Fruit fly (Drosophila melanogaster): ENCODE data around the gene CG31664.

The CG31664 gene

dm6 chr2L:1826400-1826799, at the start of gene CG31664:
Gene CG31664 (minus strand): TSS chr2L:1826500.
- TF ChIP-seq D1 (tag; optimal IDR thresholded peaks at IDR 0.05), result no peak
- TF ChIP-seq Pif1B (GFP tag; optimal IDR thresholded peaks at IDR 0.05), result no peak
- TF ChIP-seq CG14655 (GFP tag; optimal IDR thresholded peaks at IDR 0.05), result no peak
- no peak for TF ChIP-seq CG32121 (GFP tag; IDR thresholded peaks at IDR 0.05)
- no peak for TF ChIP-seq CG10348 (GFP tag; IDR thresholded peaks at IDR 0.05)
- no peak for TF ChIP-seq EcR (GFP tag; optimal IDR thresholded peaks at IDR 0.05)
- no peak for TF ChIP-seq CG8159 (tag; optimal IDR thresholded peaks at IDR 0.05)
- TF ChIP-seq CG8301 (tag; optimal IDR thresholded peaks at IDR 0.05), result no peak
- TF ChIP-seq CG12605 (GFP tag; IDR thresholded peaks at IDR 0.05), result no peak
- no peak for TF ChIP-seq Ets98B (GFP tag; IDR thresholded peaks at IDR 0.05)
- TF ChIP-seq CG15710 (tag; optimal IDR thresholded peaks at IDR 0.05), result no peak
- TF ChIP-seq CG9948 (tag; optimal IDR thresholded peaks at IDR 0.05), result no peak
- TF ChIP-seq Pif1A (GFP tag; optimal IDR thresholded peaks at IDR 0.05), result no peak
- TF ChIP-seq Snoo (tag; optimal IDR thresholded peaks at IDR 0.05), result no peak
- TF ChIP-seq CG17806 (tag; optimal IDR thresholded peaks at IDR 0.05), result no peak
- TF ChIP-seq fd96Ca (GFP tag; IDR thresholded peaks at IDR 0.05), result no peak
- TF ChIP-seq gl (tag; optimal IDR thresholded peaks at IDR 0.05), result no peak
- no peak for TF ChIP-seq rn (GFP tag; IDR thresholded peaks at IDR 0.05)

DNA sequence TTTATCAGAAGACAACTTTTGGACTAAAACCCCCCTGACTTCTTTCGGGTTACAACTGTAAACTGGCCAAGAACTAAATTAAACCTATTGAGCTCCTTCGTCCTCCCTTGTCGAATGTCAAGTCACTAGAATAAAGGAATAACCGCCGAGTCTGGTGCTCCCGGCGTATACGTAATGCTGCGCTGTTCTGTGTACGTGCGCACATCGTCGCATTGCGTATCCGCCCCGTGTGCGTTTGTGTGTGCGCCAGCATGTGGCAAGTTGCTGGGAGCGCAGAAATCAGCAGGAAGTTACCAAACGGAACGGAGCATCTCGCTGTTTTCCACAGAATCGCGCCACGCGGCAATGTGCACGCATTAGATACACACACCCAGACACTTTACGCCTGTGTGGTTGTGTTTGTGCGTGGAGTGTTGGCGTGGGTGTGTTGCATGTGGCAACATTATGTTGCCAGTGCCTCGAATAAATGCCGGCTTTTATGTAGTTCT, 47.4 kb upstream of the CG31664 start:
- TF ChIP-seq CG10348 (GFP tag; IDR thresholded peaks at IDR 0.05) (no peak), EcR (GFP tag; optimal IDR thresholded peaks at IDR 0.05) (no peak), CG9948 (tag; optimal IDR thresholded peaks at IDR 0.05) (no peak), fd96Ca (GFP tag; IDR thresholded peaks at IDR 0.05) (no peak), Pif1B (GFP tag; optimal IDR thresholded peaks at IDR 0.05) (no peak), CG14655 (GFP tag; optimal IDR thresholded peaks at IDR 0.05) (no peak)

DNA sequence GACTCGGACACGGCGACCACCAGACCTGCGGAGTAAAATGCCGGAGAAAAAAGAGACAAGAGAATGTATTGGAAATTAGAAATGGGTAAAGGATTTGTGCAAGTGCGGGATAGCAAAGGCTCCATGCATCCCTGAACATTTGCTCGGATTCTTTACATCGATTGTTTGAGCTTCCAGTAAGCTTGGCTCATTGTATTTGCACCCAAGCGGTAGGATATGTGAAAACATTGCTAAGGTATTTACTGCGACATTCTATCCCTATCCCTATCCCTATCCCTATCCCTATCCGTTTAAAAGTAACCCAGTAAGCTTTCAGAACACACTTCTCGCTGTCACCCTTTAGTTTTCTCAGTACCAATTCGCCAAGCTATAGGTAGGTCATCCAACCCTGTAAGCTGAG, 43.2 kb upstream of the CG31664 start, which contains the start of gene CG7295:
CG7295 (plus strand) TSS at position 301 of the 400 bp plus-strand sequence.
- TF ChIP-seq Snoo (tag; optimal IDR thresholded peaks at IDR 0.05) (no peak), CG8301 (tag; optimal IDR thresholded peaks at IDR 0.05) (no peak), CG13204 (GFP tag; optimal IDR thresholded peaks at IDR 0.05) (no peak), CG4496 (GFP tag; IDR thresholded peaks at IDR 0.05) (no peak), rn (GFP tag; IDR thresholded peaks at IDR 0.05) (no peak), CG32121 (GFP tag; IDR thresholded peaks at IDR 0.05) (no peak), Pif1B (GFP tag; optimal IDR thresholded peaks at IDR 0.05) (no peak), EcR (GFP tag; optimal IDR thresholded peaks at IDR 0.05) (no peak), fd96Ca (GFP tag; IDR thresholded peaks at IDR 0.05) (no peak), CG17806 (tag; optimal IDR thresholded peaks at IDR 0.05) (no peak), CG34367 (tag; optimal IDR thresholded peaks at IDR 0.05) (no peak), CG12605 (GFP tag; IDR thresholded peaks at IDR 0.05) (no peak), gl (tag; optimal IDR thresholded peaks at IDR 0.05) (no peak)

DNA sequence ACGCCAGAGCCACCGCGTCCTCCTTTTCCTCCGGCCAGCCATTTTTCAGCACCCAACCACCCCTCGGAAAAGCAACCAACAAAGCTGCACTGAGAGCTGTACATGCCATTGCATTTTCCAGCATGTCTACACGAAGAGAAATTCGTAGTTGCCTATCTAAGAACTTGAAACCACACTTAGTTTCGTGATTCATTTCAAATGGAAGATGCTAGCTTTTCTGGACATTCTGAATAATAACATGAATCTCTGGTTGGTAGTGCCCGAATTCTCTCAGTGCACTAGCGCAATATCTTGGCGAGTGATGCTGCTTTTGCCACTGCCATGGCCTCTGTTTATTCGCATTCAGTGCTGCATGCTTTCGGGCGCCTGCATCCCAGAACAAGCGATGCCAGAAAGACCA, 35.7 kb upstream of the CG31664 start:
- TF ChIP-seq Ets98B (GFP tag; IDR thresholded peaks at IDR 0.05) (no peak), CG34367 (tag; optimal IDR thresholded peaks at IDR 0.05) (peak; percentile 20), CG8159 (tag; optimal IDR thresholded peaks at IDR 0.05) (peak; percentile 36), CG8301 (tag; optimal IDR thresholded peaks at IDR 0.05) (peak; percentile 14), CG15710 (tag; optimal IDR thresholded peaks at IDR 0.05) (peak; percentile 30), CG10348 (GFP tag; IDR thresholded peaks at IDR 0.05) (no peak), CG14655 (GFP tag; optimal IDR thresholded peaks at IDR 0.05) (peak; percentile 14), CG4496 (GFP tag; IDR thresholded peaks at IDR 0.05) (0 out of 3 replicates have a peak, but pooled peaks have one; percentile 38)

dm6 chr2L:1839019-1839418, 12.7 kb upstream of the CG31664 start:
- no peak for TF ChIP-seq CG34367 (tag; optimal IDR thresholded peaks at IDR 0.05)
- TF ChIP-seq CG8301 (tag; optimal IDR thresholded peaks at IDR 0.05), result no peak
- TF ChIP-seq Pif1B (GFP tag; optimal IDR thresholded peaks at IDR 0.05), result no peak
- no peak for TF ChIP-seq gl (tag; optimal IDR thresholded peaks at IDR 0.05)
- TF ChIP-seq CG13204 (GFP tag; optimal IDR thresholded peaks at IDR 0.05), result no peak
- no peak for TF ChIP-seq D1 (tag; optimal IDR thresholded peaks at IDR 0.05)
- no peak for TF ChIP-seq CG9948 (tag; optimal IDR thresholded peaks at IDR 0.05)
- no peak for TF ChIP-seq CG10348 (GFP tag; IDR thresholded peaks at IDR 0.05)
- no peak for TF ChIP-seq rn (GFP tag; IDR thresholded peaks at IDR 0.05)
- no peak for TF ChIP-seq CG15710 (tag; optimal IDR thresholded peaks at IDR 0.05)
- TF ChIP-seq Ets98B (GFP tag; IDR thresholded peaks at IDR 0.05), result no peak

DNA sequence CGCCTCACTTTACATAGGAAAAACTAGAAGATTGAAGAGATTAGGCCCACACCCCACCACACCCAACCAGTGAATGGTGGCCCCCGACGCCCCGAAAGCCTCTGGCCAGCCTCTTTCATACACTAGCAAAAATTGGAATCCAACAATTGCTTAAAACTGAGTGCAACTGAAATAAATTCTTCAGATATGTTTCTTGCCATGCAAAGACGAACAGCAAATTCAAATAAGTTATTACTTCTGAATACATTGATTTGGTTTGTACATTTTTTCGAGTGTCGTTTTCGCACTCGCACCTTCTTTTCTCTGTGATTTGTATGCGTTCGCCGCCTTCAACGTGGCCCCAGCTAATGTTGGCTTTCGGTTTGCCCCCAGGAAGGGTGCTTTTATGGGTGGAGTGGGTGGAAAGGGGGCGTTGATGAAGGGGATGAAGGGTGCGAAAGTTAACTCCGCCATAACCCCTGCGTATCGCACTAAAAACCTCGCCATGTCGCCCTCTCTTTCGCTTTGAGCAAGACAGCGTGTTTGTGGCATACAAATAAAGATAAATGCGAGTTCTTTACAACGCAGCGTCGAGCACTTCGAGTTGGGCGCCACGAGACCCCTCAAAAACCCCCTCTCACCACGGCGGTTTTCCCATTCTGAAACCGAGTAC, 11.5 kb upstream of the CG31664 start:
- TF ChIP-seq Pif1A (GFP tag; optimal IDR thresholded peaks at IDR 0.05), result no peak
- no peak for TF ChIP-seq Pif1B (GFP tag; optimal IDR thresholded peaks at IDR 0.05)
- TF ChIP-seq Snoo (tag; optimal IDR thresholded peaks at IDR 0.05), result no peak
- peak; percentile 7 for TF ChIP-seq CG15710 (tag; optimal IDR thresholded peaks at IDR 0.05)
- TF ChIP-seq CG14655 (GFP tag; optimal IDR thresholded peaks at IDR 0.05), result peak; percentile 29
- peak; percentile 14; the same call in 1 of the 3 replicates for TF ChIP-seq fd96Ca (GFP tag; IDR thresholded peaks at IDR 0.05)
- no peak for TF ChIP-seq CG12605 (GFP tag; IDR thresholded peaks at IDR 0.05)
- TF ChIP-seq CG32121 (GFP tag; IDR thresholded peaks at IDR 0.05), result no peak
- no peak for TF ChIP-seq CG17806 (tag; optimal IDR thresholded peaks at IDR 0.05)
- no peak for TF ChIP-seq CG34367 (tag; optimal IDR thresholded peaks at IDR 0.05)
- TF ChIP-seq EcR (GFP tag; optimal IDR thresholded peaks at IDR 0.05), result no peak
- no peak for TF ChIP-seq rn (GFP tag; IDR thresholded peaks at IDR 0.05)
- TF ChIP-seq CG13204 (GFP tag; optimal IDR thresholded peaks at IDR 0.05), result no peak
- peak; percentile 4 for TF ChIP-seq CG8301 (tag; optimal IDR thresholded peaks at IDR 0.05)
- TF ChIP-seq CG4496 (GFP tag; IDR thresholded peaks at IDR 0.05), result no peak
- no peak for TF ChIP-seq CG9948 (tag; optimal IDR thresholded peaks at IDR 0.05)
- no peak for TF ChIP-seq CG10348 (GFP tag; IDR thresholded peaks at IDR 0.05)
- peak; percentile 15 for TF ChIP-seq CG8159 (tag; optimal IDR thresholded peaks at IDR 0.05)
- TF ChIP-seq gl (tag; optimal IDR thresholded peaks at IDR 0.05), result no peak
- peak; percentile 25; the same call in 1 of the 2 replicates for TF ChIP-seq Ets98B (GFP tag; IDR thresholded peaks at IDR 0.05)
- no peak for TF ChIP-seq D1 (tag; optimal IDR thresholded peaks at IDR 0.05)
